Worm (Caenorhabditis elegans) whole organism, young adult: Measurements from ENCODE around the gene lsm-8.

Experiments used
- Y53F4B.3 ChIP-seq: fragments of 200-800 bp; sonication (Bioruptor generic); IDR thresholded peaks from 2 replicates; pipeline ENCODE4 v1.3.6; 2022; ENCODE audit warnings: missing genetic modification reagents, missing genetic modification characterization, missing compliant biosample characterization
- ZK185.1 ChIP-seq: sonication (generic microtip); optimal IDR thresholded peaks from 2 replicates; lab custom pipeline; 2016; ENCODE audit warnings: mild to moderate bottlenecking, missing genetic modification characterization, missing compliant biosample characterization; ENCODE audit not compliant: poor library complexity, severe bottlenecking
- efl-1 ChIP-seq: fragments of 150-350 bp; optimal IDR thresholded peaks from 2 replicates; lab custom pipeline; 2014; ENCODE audit warnings: missing biosample characterization, missing genetic modification reagents, missing genetic modification characterization
- egl-44 ChIP-seq: fragments of 200-800 bp; sonication (Bioruptor generic); IDR thresholded peaks from 2 replicates; pipeline ENCODE4 v1.3.6; 2022; ENCODE audit warnings: missing genetic modification reagents, missing genetic modification characterization, missing compliant biosample characterization
- him-1 ChIP-seq: sonication (generic microtip); optimal IDR thresholded peaks from 2 replicates; lab custom pipeline; 2016; ENCODE audit warnings: missing genotype, missing genetic modification reagents, missing genetic modification characterization, missing compliant biosample characterization
- hlh-26 ChIP-seq: fragments of 200-800 bp; sonication (Bioruptor generic); conservative IDR thresholded peaks from 2 replicates; pipeline ENCODE4 v1.3.6; 2022; ENCODE audit warnings: missing genetic modification reagents, missing genetic modification characterization, missing compliant biosample characterization
- lsl-1 ChIP-seq: fragments of 200-800 bp; sonication (Bioruptor generic); optimal IDR thresholded peaks from 2 replicates; lab custom pipeline; 2018; ENCODE audit warnings: mild to moderate bottlenecking, missing genetic modification characterization, moderate library complexity, missing compliant biosample characterization
- madf-10 ChIP-seq: sonication (generic microtip); optimal IDR thresholded peaks from 2 replicates; lab custom pipeline; 2016; ENCODE audit warnings: mild to moderate bottlenecking, missing genetic modification characterization, missing compliant biosample characterization
- pbrm-1 ChIP-seq: fragments of 200-800 bp; sonication (Bioruptor generic); IDR thresholded peaks from 2 replicates; pipeline ENCODE4 v1.3.6; 2022; ENCODE audit warnings: missing genetic modification reagents, missing genetic modification characterization, missing compliant biosample characterization
- pha-4 ChIP-seq: fragments of 150-350 bp; sonication (generic microtip); optimal IDR thresholded peaks from 2 replicates; lab custom pipeline; 2014; ENCODE audit warnings: missing biosample characterization, missing genetic modification reagents, missing genetic modification characterization
- unc-62 ChIP-seq: fragments of 150-350 bp; optimal IDR thresholded peaks from 2 replicates; lab custom pipeline; 2014; ENCODE audit warnings: missing biosample characterization, missing genetic modification reagents, missing genetic modification characterization

ce11 chrIV:6323654-6324224 is 2.6 kb upstream of the lsm-8 start, which contains the start of gene sqd-1:
- TF ChIP-seq hlh-26 (GFP tag; lab: Robert Waterston, UW) (no peak), him-1 (tag; lab: Kevin White, UChicago) (no peak), unc-62 (GFP tag; lab: Kevin White, UChicago) (no peak), pbrm-1 (GFP tag; lab: Robert Waterston, UW) (peak; percentile 96), lsl-1 (peak; percentile 82), pha-4 (peak; percentile 47), madf-10 (tag; lab: Kevin White, UChicago) (peak; percentile 84), efl-1 (GFP tag; lab: Kevin White, UChicago) (peak; percentile 43), ZK185.1 (peak; percentile 82), egl-44 (peak; percentile 86; the same call in 1 of the 2 replicates), Y53F4B.3 (GFP tag; lab: Robert Waterston, UW) (peak; percentile 81)
